Fruit fly (Drosophila melanogaster) whole organism, embryonic: ENCODE data around the gene drpr.
A peak's percentile ranks its signal among the peaks of the same experiment; 100 is the strongest.

Source experiments
- Atf-2 ChIP-seq: fragments of 200-800 bp; sonication (Bioruptor generic); optimal IDR thresholded peaks from 2 replicates; lab custom pipeline; 2016; ENCODE audit warnings: missing biosample characterization, missing genetic modification characterization
- Blimp-1 ChIP-seq: fragments of 200-800 bp; sonication (Bioruptor generic); optimal IDR thresholded peaks from 3 replicates; lab custom pipeline; 2018; ENCODE audit warnings: missing biosample characterization, missing genetic modification characterization, mild to moderate bottlenecking, moderate library complexity, missing genetic modification reagents
- CG1024 ChIP-seq: fragments of 200-800 bp; sonication (Bioruptor generic); IDR thresholded peaks from 2 replicates; pipeline ENCODE4 v1.3.6; 2022; ENCODE audit warnings: missing biosample characterization, missing genetic modification characterization
- CG10654 ChIP-seq: fragments of 200-800 bp; sonication (Bioruptor generic); optimal IDR thresholded peaks from 2 replicates; lab custom pipeline; 2016; ENCODE audit warnings: missing biosample characterization, missing genetic modification characterization
- CG13296 ChIP-seq: fragments of 200-800 bp; sonication (Bioruptor generic); optimal IDR thresholded peaks from 3 replicates; lab custom pipeline; 2018; ENCODE audit warnings: missing biosample characterization, mild to moderate bottlenecking, missing genetic modification characterization
- CG13424 ChIP-seq: fragments of 200-800 bp; sonication (Bioruptor generic); optimal IDR thresholded peaks from 2 replicates; lab custom pipeline; 2019; ENCODE audit warnings: missing biosample characterization, mild to moderate bottlenecking, missing genetic modification characterization, moderate library complexity
- CG13775 ChIP-seq: fragments of 200-800 bp; sonication (Bioruptor generic); optimal IDR thresholded peaks from 3 replicates; lab custom pipeline; 2017; ENCODE audit warnings: missing biosample characterization, mild to moderate bottlenecking, missing genetic modification characterization
- CG13894 ChIP-seq: fragments of 200-800 bp; sonication (Bioruptor generic); optimal IDR thresholded peaks from 3 replicates; lab custom pipeline; 2018; ENCODE audit warnings: missing biosample characterization, mild to moderate bottlenecking, missing genetic modification characterization, moderate library complexity
- CG16813 ChIP-seq: fragments of 200-800 bp; sonication (Bioruptor generic); IDR thresholded peaks from 3 replicates; pipeline ENCODE4 v1.3.6; 2022; ENCODE audit warnings: missing biosample characterization, missing genetic modification characterization; ENCODE audit not compliant: partially characterized antibody
- CG17385 ChIP-seq: fragments of 200-800 bp; sonication (Bioruptor generic); optimal IDR thresholded peaks from 3 replicates; lab custom pipeline; 2018; ENCODE audit warnings: missing biosample characterization, mild to moderate bottlenecking, missing genetic modification characterization
- CG18011 ChIP-seq: fragments of 200-800 bp; sonication (Bioruptor generic); optimal IDR thresholded peaks from 2 replicates; lab custom pipeline; 2017; ENCODE audit warnings: missing biosample characterization, missing genetic modification characterization, mild to moderate bottlenecking, moderate library complexity, missing genotype
- CG18619 ChIP-seq: fragments of 200-800 bp; sonication (Bioruptor generic); optimal IDR thresholded peaks from 3 replicates; lab custom pipeline; 2017; ENCODE audit warnings: missing biosample characterization, mild to moderate bottlenecking, missing genetic modification characterization
- CG2875 ChIP-seq: fragments of 200-800 bp; sonication (Bioruptor generic); optimal IDR thresholded peaks from 2 replicates; lab custom pipeline; 2017; ENCODE audit warnings: missing biosample characterization, mild to moderate bottlenecking, missing genetic modification characterization, missing genetic modification reagents
- CG43689 ChIP-seq: fragments of 200-800 bp; sonication (Bioruptor generic); IDR thresholded peaks from 2 replicates; pipeline ENCODE4 v1.3.6; 2022; ENCODE audit warnings: missing biosample characterization, missing genetic modification characterization
- CG6654 ChIP-seq: fragments of 200-800 bp; sonication (Bioruptor generic); optimal IDR thresholded peaks from 2 replicates; lab custom pipeline; 2017; ENCODE audit warnings: missing biosample characterization, mild to moderate bottlenecking, missing genetic modification characterization
- CG6689 ChIP-seq: fragments of 200-800 bp; sonication (Bioruptor generic); IDR thresholded peaks from 2 replicates; pipeline ENCODE4 v1.3.6; 2022; ENCODE audit warnings: missing biosample characterization, missing genetic modification characterization
- CG6854 ChIP-seq: fragments of 200-800 bp; sonication (Bioruptor generic); optimal IDR thresholded peaks from 3 replicates; lab custom pipeline; 2017; ENCODE audit warnings: missing biosample characterization, mild to moderate bottlenecking, missing genetic modification characterization
- CG8478 ChIP-seq: fragments of >200 bp; optimal IDR thresholded peaks from 2 replicates; lab custom pipeline; 2018
- Dip2 ChIP-seq: fragments of 200-800 bp; sonication (Bioruptor generic); IDR thresholded peaks from 2 replicates; pipeline ENCODE4 v1.3.6; 2022; ENCODE audit warnings: missing biosample characterization, missing genetic modification characterization
- Doc2 ChIP-seq: fragments of 200-800 bp; sonication (Bioruptor generic); IDR thresholded peaks from 2 replicates; pipeline ENCODE4 v1.3.6; 2022; ENCODE audit warnings: missing biosample characterization, missing genetic modification characterization
- Ets65A ChIP-seq: fragments of 200-800 bp; sonication (Bioruptor generic); peaks from one replicate; lab custom pipeline; 2016; ENCODE audit warnings: missing biosample characterization, missing genetic modification characterization
- Hr3 ChIP-seq: fragments of 200-800 bp; sonication (Bioruptor generic); optimal IDR thresholded peaks from 3 replicates; lab custom pipeline; 2016; ENCODE audit warnings: missing biosample characterization, missing genetic modification characterization
- Hr78 ChIP-seq, 2 experiments: fragments of 200-800 bp in 1 of 2; fragments of >200 bp in 1 of 2; sonication (Bioruptor generic) in 1 of 2; optimal IDR thresholded peaks; 2 replicates each; lab custom pipeline; 2017 to 2019; ENCODE audit warnings: missing biosample characterization in 2 of 2, missing genetic modification characterization in 2 of 2, mild to moderate bottlenecking in 1 of 2, moderate library complexity in 1 of 2
- Jarid2 ChIP-seq: fragments of 200-800 bp; sonication (Bioruptor generic); optimal IDR thresholded peaks from 3 replicates; lab custom pipeline; 2017; ENCODE audit warnings: mild to moderate bottlenecking, missing biosample characterization, missing genetic modification reagents, missing genetic modification characterization
- NfI ChIP-seq: fragments of 200-800 bp; sonication (Bioruptor generic); optimal IDR thresholded peaks from 3 replicates; lab custom pipeline; 2018; ENCODE audit warnings: missing biosample characterization, mild to moderate bottlenecking, missing genetic modification characterization, moderate library complexity
- Oli ChIP-seq: fragments of 200-800 bp; sonication (Bioruptor generic); optimal IDR thresholded peaks from 2 replicates; lab custom pipeline; 2018; ENCODE audit warnings: missing biosample characterization, mild to moderate bottlenecking, missing genetic modification characterization, moderate library complexity
- Opbp ChIP-seq: fragments of 200-800 bp; sonication (Bioruptor generic); IDR thresholded peaks from 3 replicates; pipeline ENCODE4 v1.3.6; 2022; ENCODE audit warnings: missing biosample characterization, missing genetic modification characterization; ENCODE audit not compliant: partially characterized antibody
- Rx ChIP-seq: fragments of 200-800 bp; sonication (Bioruptor generic); IDR thresholded peaks from 2 replicates; pipeline ENCODE4 v1.3.6; 2022; ENCODE audit warnings: missing biosample characterization, missing genetic modification characterization
- Scr ChIP-seq: fragments of 200-800 bp; sonication (Bioruptor generic); IDR thresholded peaks from 2 replicates; pipeline ENCODE4 v1.3.6; 2022; ENCODE audit warnings: missing biosample characterization, missing genetic modification characterization; ENCODE audit not compliant: partially characterized antibody
- Tbp ChIP-seq: fragments of >200 bp; optimal IDR thresholded peaks from 2 replicates; lab custom pipeline; 2018; ENCODE audit warnings: missing biosample characterization, missing genetic modification characterization
- Xrp1 ChIP-seq: fragments of 200-800 bp; sonication (Bioruptor generic); IDR thresholded peaks from 2 replicates; pipeline ENCODE4 v1.3.6; 2022; ENCODE audit warnings: missing biosample characterization, missing genetic modification characterization
- ara ChIP-seq: fragments of 200-800 bp; sonication (Bioruptor generic); IDR thresholded peaks from 2 replicates; pipeline ENCODE4 v1.3.6; 2022; ENCODE audit warnings: missing biosample characterization, missing genetic modification characterization
- bbx ChIP-seq: fragments of 200-800 bp; sonication (Bioruptor generic); IDR thresholded peaks from 2 replicates; pipeline ENCODE4 v1.3.6; 2022; ENCODE audit warnings: missing biosample characterization, missing genetic modification characterization; ENCODE audit not compliant: partially characterized antibody
- ci ChIP-seq: fragments of 200-800 bp; sonication (Bioruptor generic); IDR thresholded peaks from 3 replicates; pipeline ENCODE4 v1.3.6; 2022; ENCODE audit warnings: missing biosample characterization, missing genetic modification characterization
- croc ChIP-seq: fragments of 200-800 bp; sonication (Bioruptor generic); conservative IDR thresholded peaks from 3 replicates; pipeline ENCODE4 v1.3.6; 2022; ENCODE audit warnings: missing biosample characterization, missing genetic modification characterization
- da ChIP-seq: fragments of 200-800 bp; sonication (Bioruptor generic); optimal IDR thresholded peaks from 2 replicates; lab custom pipeline; 2016; ENCODE audit warnings: missing biosample characterization, missing genetic modification characterization
- jumu ChIP-seq: fragments of 200-800 bp; sonication (Bioruptor generic); optimal IDR thresholded peaks from 3 replicates; lab custom pipeline; 2016; ENCODE audit warnings: missing biosample characterization, missing genetic modification characterization
- kni ChIP-seq: fragments of 200-800 bp; sonication (Bioruptor generic); optimal IDR thresholded peaks from 3 replicates; lab custom pipeline; 2017; ENCODE audit warnings: mild to moderate bottlenecking, missing biosample characterization, missing genetic modification reagents, missing genetic modification characterization
- knrl ChIP-seq: fragments of 200-800 bp; sonication (Bioruptor generic); IDR thresholded peaks from 3 replicates; pipeline ENCODE4 v1.3.6; 2022; ENCODE audit warnings: missing biosample characterization, missing genetic modification characterization; ENCODE audit not compliant: partially characterized antibody
- mam ChIP-seq: fragments of 200-800 bp; sonication (Bioruptor generic); optimal IDR thresholded peaks from 3 replicates; lab custom pipeline; 2016; ENCODE audit warnings: missing biosample characterization, missing genetic modification characterization
- nmo ChIP-seq: fragments of 200-800 bp; sonication (Bioruptor generic); optimal IDR thresholded peaks from 2 replicates; lab custom pipeline; 2018; ENCODE audit warnings: missing biosample characterization, mild to moderate bottlenecking, missing genetic modification characterization, moderate library complexity
- pan ChIP-seq, 4 experiments: fragments of >200 bp in 3 of 4; fragments of 200-800 bp in 1 of 4; sonication (Bioruptor generic) in 1 of 4; optimal IDR thresholded peaks in 3 of 4; IDR thresholded peaks in 1 of 4; 2 replicates each; pipeline versions ENCODE4 v1.3.6 to Lab custom; 2017 to 2022; ENCODE audit warnings: missing biosample characterization in 2 of 4, missing genetic modification characterization in 2 of 4, mixed read lengths in 1 of 4
- psq ChIP-seq: fragments of 200-800 bp; sonication (Bioruptor generic); optimal IDR thresholded peaks from 2 replicates; lab custom pipeline; 2017; ENCODE audit warnings: missing biosample characterization, missing genetic modification characterization
- ranshi ChIP-seq: fragments of 200-800 bp; sonication (Bioruptor generic); IDR thresholded peaks from 2 replicates; pipeline ENCODE4 v1.3.6; 2022; ENCODE audit warnings: missing biosample characterization, missing genetic modification characterization
- sob ChIP-seq: fragments of 200-800 bp; sonication (Bioruptor generic); IDR thresholded peaks from 2 replicates; pipeline ENCODE4 v1.3.6; 2022; ENCODE audit warnings: missing biosample characterization, missing genetic modification characterization
- sr ChIP-seq: fragments of 200-800 bp; sonication (Bioruptor generic); IDR thresholded peaks from 3 replicates; pipeline ENCODE4 v1.3.6; 2022; ENCODE audit warnings: missing biosample characterization, missing genetic modification characterization
- toy ChIP-seq: fragments of 200-800 bp; sonication (Bioruptor generic); IDR thresholded peaks from 2 replicates; pipeline ENCODE4 v1.3.6; 2022; ENCODE audit warnings: missing biosample characterization, missing genetic modification characterization
- trh ChIP-seq: fragments of 200-800 bp; sonication (Bioruptor generic); optimal IDR thresholded peaks from 2 replicates; lab custom pipeline; 2016; ENCODE audit warnings: missing biosample characterization, missing genetic modification characterization
- unc-4 ChIP-seq: fragments of 200-800 bp; sonication (Bioruptor generic); IDR thresholded peaks from 2 replicates; pipeline ENCODE4 v1.3.6; 2022; ENCODE audit warnings: missing biosample characterization, missing genetic modification characterization; ENCODE audit not compliant: partially characterized antibody
- zf30C ChIP-seq: fragments of 200-800 bp; sonication (Bioruptor generic); optimal IDR thresholded peaks from 3 replicates; lab custom pipeline; 2018; ENCODE audit warnings: missing biosample characterization, mild to moderate bottlenecking, missing genetic modification characterization

Gene drpr

dm6 chr3L:1756143-1756542 is 25.2 kb upstream of the drpr start, which contains the start of gene CG8001 (continued):
- TF ChIP-seq unc-4 (peak; percentile 71), CG18011 (GFP tag; lab: Kevin White, UChicago) (no peak), NfI (GFP tag; lab: Kevin White, UChicago) (no peak), CG6689 (GFP tag; lab: Robert Waterston, UW) (no peak), knrl (GFP tag; lab: Robert Waterston, UW) (peak; percentile 44; the same call in 2 of the 3 replicates), CG16813 (GFP tag; lab: Robert Waterston, UW) (0 out of 3 replicates have a peak, but pooled peaks have one; percentile 33), da (GFP tag; lab: Kevin White, UChicago) (no peak), nmo (GFP tag; lab: Kevin White, UChicago) (no peak), Opbp (GFP tag; lab: Robert Waterston, UW) (peak; percentile 49; the same call in 2 of the 3 replicates), Doc2 (no peak), Blimp-1 (no peak), sr (GFP tag; lab: Robert Waterston, UW) (no peak), Scr (GFP tag; lab: Robert Waterston, UW) (peak; percentile 64), CG17385 (GFP tag; lab: Kevin White, UChicago) (no peak), Ets65A (GFP tag; lab: Kevin White, UChicago) (no peak), CG8478 (lab: Kevin White, UChicago) (no peak), trh (GFP tag; lab: Kevin White, UChicago) (no peak), psq (GFP tag; lab: Kevin White, UChicago) (no peak), bbx (peak; percentile 69)
- TF ChIP-seq, all 482 proteins: peak for 39

dm6 chr3L:1755458-1755984 is 24.6 kb upstream of the drpr start, which contains the start of gene Cht2:
Gene Cht2 (minus strand): TSS chr3L:1755934.
- no peak for TF ChIP-seq Rx (GFP tag; lab: Robert Waterston, UW)
- peak; percentile 23 for TF ChIP-seq CG6854
- no peak for TF ChIP-seq CG1024 (GFP tag; lab: Robert Waterston, UW)
- TF ChIP-seq CG2875 (GFP tag; lab: Kevin White, UChicago): no peak
- TF ChIP-seq CG18619 (GFP tag; lab: Kevin White, UChicago): no peak
- peak; percentile 85 for TF ChIP-seq kni
- TF ChIP-seq sob (GFP tag; lab: Robert Waterston, UW): peak; percentile 51; the same call in 1 of the 2 replicates
- TF ChIP-seq Dip2 (GFP tag; lab: Robert Waterston, UW): no peak
- no peak for TF ChIP-seq jumu
- TF ChIP-seq ranshi (GFP tag; lab: Robert Waterston, UW): no peak
- no peak for TF ChIP-seq CG13894 (tag; lab: Kevin White, UChicago)
- no peak for TF ChIP-seq CG13775 (GFP tag; lab: Kevin White, UChicago)
- no peak for TF ChIP-seq CG43689 (GFP tag; lab: Robert Waterston, UW)
- TF ChIP-seq CG10654 (GFP tag; lab: Kevin White, UChicago): no peak
- no peak for TF ChIP-seq Hr3 (GFP tag; lab: Kevin White, UChicago)
- no peak for TF ChIP-seq Oli (tag; lab: Kevin White, UChicago)
- peak; percentile 73 for TF ChIP-seq Jarid2 (GFP tag; lab: Kevin White, UChicago)
- TF ChIP-seq zf30C (GFP tag; lab: Kevin White, UChicago): no peak
- no peak for TF ChIP-seq CG13296 (GFP tag; lab: Kevin White, UChicago)
- no peak for TF ChIP-seq Tbp
- TF ChIP-seq Xrp1 (GFP tag; lab: Robert Waterston, UW): no peak
- no peak for TF ChIP-seq toy
- TF ChIP-seq ci (GFP tag; lab: Robert Waterston, UW): peak; percentile 58; the same call in 1 of the 3 replicates
- TF ChIP-seq pan (optimal IDR thresholded peaks at IDR 0.05; lab: Kevin White, UChicago): no peak
- TF ChIP-seq pan (GFP tag; optimal IDR thresholded peaks at IDR 0.05 in 1 of 2, IDR thresholded peaks at IDR 0.05 in 1 of 2): no peak
- no peak for TF ChIP-seq mam (GFP tag; lab: Kevin White, UChicago)
- no peak for TF ChIP-seq ara
- TF ChIP-seq croc (GFP tag; lab: Robert Waterston, UW): no peak
- no peak for TF ChIP-seq Atf-2 (GFP tag; lab: Kevin White, UChicago)
- peak in 1 of 2 experiments; percentile 66 for TF ChIP-seq Hr78 (GFP tag; optimal IDR thresholded peaks at IDR 0.05; lab: Kevin White, UChicago)
- TF ChIP-seq CG6654 (GFP tag; lab: Kevin White, UChicago): no peak
- no peak for TF ChIP-seq CG13424 (tag; lab: Kevin White, UChicago)
